Worm (Caenorhabditis elegans) whole organism, L4 larva: Measurements from ENCODE around the gene mvb-12.

Experiments
- ama-1 ChIP-seq: fragments of 150-350 bp; optimal IDR thresholded peaks from 2 replicates; lab custom pipeline; 2014; ENCODE audit warnings: inconsistent platforms, mixed read lengths
- dve-1 ChIP-seq: sonication (generic microtip); optimal IDR thresholded peaks from 2 replicates; lab custom pipeline; 2017; ENCODE audit warnings: antibody characterized with exemption, mild to moderate bottlenecking, missing genetic modification characterization, missing compliant biosample characterization; ENCODE audit not compliant: insufficient read depth
- gei-8 ChIP-seq: fragments of 200-800 bp; sonication (Bioruptor generic); optimal IDR thresholded peaks from 2 replicates; lab custom pipeline; 2018; ENCODE audit warnings: mild to moderate bottlenecking, missing genetic modification characterization, missing compliant biosample characterization
- lin-15B ChIP-seq: fragments of 150-350 bp; sonication (generic microtip); optimal IDR thresholded peaks from 3 replicates; lab custom pipeline; 2014; ENCODE audit warnings: missing biosample characterization, missing genetic modification characterization
- lir-3 ChIP-seq: sonication (generic microtip); optimal IDR thresholded peaks from 2 replicates; lab custom pipeline; 2016; ENCODE audit warnings: mild to moderate bottlenecking, missing genetic modification characterization, missing compliant biosample characterization
- mdl-1 ChIP-seq, 2 experiments: fragments of 150-350 bp in 1 of 2; sonication (generic microtip) in 1 of 2; optimal IDR thresholded peaks; 2 replicates each; lab custom pipeline; 2014 to 2017; ENCODE audit warnings: missing biosample characterization in 2 of 2, missing genetic modification characterization in 2 of 2
- mep-1 ChIP-seq: fragments of 150-350 bp; sonication (generic microtip); optimal IDR thresholded peaks from 3 replicates; lab custom pipeline; 2014; ENCODE audit warnings: missing biosample characterization, missing genetic modification characterization
- nhr-11 ChIP-seq: fragments of 150-350 bp; optimal IDR thresholded peaks from 2 replicates; lab custom pipeline; 2014; ENCODE audit warnings: missing biosample characterization, missing genetic modification characterization
- nhr-28 ChIP-seq: fragments of 150-350 bp; optimal IDR thresholded peaks from 2 replicates; lab custom pipeline; 2014; ENCODE audit warnings: missing biosample characterization, missing genetic modification characterization
- pqm-1 ChIP-seq: sonication (generic microtip); optimal IDR thresholded peaks from 2 replicates; lab custom pipeline; 2017; ENCODE audit warnings: missing biosample characterization, missing genetic modification characterization
- unc-62 ChIP-seq, 3 experiments: fragments of 150-350 bp in 1 of 3; sonication (generic microtip); optimal IDR thresholded peaks in 2 of 3; peaks in 1 of 3; 1 replicate in 1 of 3; 2 replicates in 2 of 3; lab custom pipeline; 2014 to 2017; ENCODE audit warnings: missing biosample characterization in 3 of 3, missing genetic modification characterization in 3 of 3, missing genetic modification reagents in 3 of 3, missing genotype in 1 of 3
- ztf-11 ChIP-seq: fragments of 150-350 bp; optimal IDR thresholded peaks from 2 replicates; lab custom pipeline; 2014; ENCODE audit warnings: missing biosample characterization, missing genetic modification characterization

DNA sequence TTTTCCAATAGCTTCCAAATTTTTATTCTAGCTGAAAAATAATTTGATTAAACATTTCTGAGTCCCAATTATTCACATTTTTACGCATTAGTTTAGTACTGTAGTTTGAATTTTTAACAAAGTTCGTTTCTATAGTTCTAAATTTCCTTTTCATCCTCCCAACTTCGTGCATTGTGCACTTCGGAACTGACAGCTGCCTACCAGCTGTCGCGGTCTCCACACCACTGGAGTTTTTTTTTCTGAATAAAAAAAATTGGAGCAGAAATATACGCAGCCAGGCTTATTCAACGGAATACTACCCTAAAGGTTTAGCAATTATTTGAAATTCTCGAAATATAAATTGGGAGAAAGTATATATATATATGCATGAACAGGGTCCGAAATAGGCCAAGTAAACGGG, 18.9 kb downstream of the mvb-12 start:
- TF ChIP-seq unc-62 (GFP tag; optimal IDR thresholded peaks at IDR 0.05 in 1 of 2; lab: Kevin White, UChicago) (peak in 1 of 2 experiments; percentile 29), unc-62 (tag; optimal IDR thresholded peaks at IDR 0.05; lab: Kevin White, UChicago) (no peak), ama-1 (no peak), nhr-28 (tag; lab: Kevin White, UChicago) (no peak), nhr-11 (tag; lab: Kevin White, UChicago) (no peak), dve-1 (tag; lab: Kevin White, UChicago) (no peak), gei-8 (GFP tag; lab: Kevin White, UChicago) (no peak), mep-1 (tag; lab: Kevin White, UChicago) (no peak), lin-15B (no peak), lir-3 (tag; lab: Kevin White, UChicago) (no peak), pqm-1 (tag; lab: Kevin White, UChicago) (no peak), mdl-1 (tag; optimal IDR thresholded peaks at IDR 0.05; lab: Kevin White, UChicago) (no peak), ztf-11 (tag; lab: Kevin White, UChicago) (no peak)
